Worm (Caenorhabditis elegans) whole organism, early embryonic: ENCODE data around the gene hlh-4.

Source experiments
- B0310.2 ChIP-seq: sonication (generic microtip); optimal IDR thresholded peaks from 2 replicates; lab custom pipeline; 2016; ENCODE audit warnings: mild to moderate bottlenecking, missing genetic modification characterization, missing compliant biosample characterization
- F13C5.2 ChIP-seq: sonication (generic microtip); optimal IDR thresholded peaks from 2 replicates; lab custom pipeline; 2017; ENCODE audit warnings: mild to moderate bottlenecking, missing genetic modification characterization, inconsistent platforms, missing compliant biosample characterization
- aly-1 ChIP-seq: sonication (generic microtip); optimal IDR thresholded peaks from 2 replicates; lab custom pipeline; 2016; ENCODE audit warnings: missing genetic modification characterization, missing compliant biosample characterization
- ama-1 ChIP-seq: fragments of 150-350 bp; optimal IDR thresholded peaks from 2 replicates; lab custom pipeline; 2014
- ceh-36 ChIP-seq: sonication (generic microtip); optimal IDR thresholded peaks from 2 replicates; lab custom pipeline; 2016; ENCODE audit warnings: missing genetic modification characterization, inconsistent platforms, missing compliant biosample characterization
- ets-7 ChIP-seq: sonication (generic microtip); optimal IDR thresholded peaks from 2 replicates; lab custom pipeline; 2016; ENCODE audit warnings: missing genotype, missing genetic modification characterization, missing compliant biosample characterization
- flt-1 ChIP-seq: fragments of 200-800 bp; sonication (Bioruptor generic); IDR thresholded peaks from 2 replicates; pipeline ENCODE4 v1.3.6; 2022; ENCODE audit warnings: missing genetic modification characterization, missing compliant biosample characterization
- hmg-4 ChIP-seq: fragments of 200-800 bp; sonication (Bioruptor generic); optimal IDR thresholded peaks from 2 replicates; lab custom pipeline; 2018; ENCODE audit warnings: mild to moderate bottlenecking, missing genetic modification characterization, missing compliant biosample characterization
- hnd-1 ChIP-seq: sonication (generic microtip); optimal IDR thresholded peaks from 2 replicates; lab custom pipeline; 2016; ENCODE audit warnings: missing genetic modification characterization, missing compliant biosample characterization
- pes-1 ChIP-seq: fragments of 200-800 bp; sonication (Bioruptor generic); IDR thresholded peaks from 2 replicates; pipeline ENCODE4 v1.3.6; 2022; ENCODE audit warnings: missing genetic modification reagents, missing genetic modification characterization, missing compliant biosample characterization
- scrt-1 ChIP-seq: fragments of 200-800 bp; sonication (Bioruptor generic); IDR thresholded peaks from 2 replicates; pipeline ENCODE4 v1.3.6; 2022; ENCODE audit warnings: missing genetic modification characterization, missing compliant biosample characterization
- sea-1 ChIP-seq: fragments of 200-800 bp; sonication (Bioruptor generic); conservative IDR thresholded peaks from 2 replicates; pipeline ENCODE4 v1.3.6; 2022; ENCODE audit warnings: missing genetic modification characterization, missing compliant biosample characterization
- tbx-11 ChIP-seq: fragments of 200-800 bp; sonication (Bioruptor generic); IDR thresholded peaks from 2 replicates; pipeline ENCODE4 v1.3.6; 2022; ENCODE audit warnings: missing genetic modification characterization, missing compliant biosample characterization
- tbx-37 ChIP-seq: fragments of 200-800 bp; sonication (Bioruptor generic); conservative IDR thresholded peaks from 2 replicates; pipeline ENCODE4 v1.3.6; 2022; ENCODE audit warnings: missing genetic modification reagents, missing genetic modification characterization, missing compliant biosample characterization
- tra-4 ChIP-seq: sonication (generic microtip); optimal IDR thresholded peaks from 2 replicates; lab custom pipeline; 2017; ENCODE audit warnings: missing genetic modification characterization, missing compliant biosample characterization

hlh-4 gene

DNA sequence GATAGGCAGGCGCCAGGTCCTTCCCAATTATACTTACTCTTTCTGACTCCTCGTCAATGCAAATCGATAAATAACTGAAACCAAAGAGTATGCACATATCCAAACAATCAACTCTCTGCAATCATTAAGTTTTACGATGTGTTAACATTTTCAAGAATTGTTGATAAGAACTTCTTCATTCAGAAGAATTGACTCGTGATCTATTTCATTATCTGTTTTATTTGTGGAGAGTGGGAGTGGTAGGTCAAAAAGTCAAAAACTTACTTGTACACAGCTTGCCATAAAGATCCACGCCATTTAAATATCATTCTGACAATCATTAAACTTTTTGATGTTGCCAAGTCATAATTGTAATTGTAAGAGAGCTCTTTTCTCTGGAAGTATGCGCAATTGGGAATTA is 49.5 kb downstream of the hlh-4 start:
- TF ChIP-seq tbx-11 (GFP tag; lab: Robert Waterston, UW) (no peak), sea-1 (no peak), hnd-1 (tag; lab: Kevin White, UChicago) (no peak), scrt-1 (GFP tag; lab: Robert Waterston, UW) (no peak), tra-4 (tag; lab: Kevin White, UChicago) (no peak), flt-1 (GFP tag; lab: Robert Waterston, UW) (no peak), ets-7 (tag; lab: Kevin White, UChicago) (no peak), ama-1 (no peak), F13C5.2 (tag; lab: Kevin White, UChicago) (no peak), ceh-36 (no peak), pes-1 (GFP tag; lab: Robert Waterston, UW) (no peak), aly-1 (tag; lab: Kevin White, UChicago) (no peak), hmg-4 (GFP tag; lab: Kevin White, UChicago) (no peak), B0310.2 (no peak), tbx-37 (GFP tag; lab: Robert Waterston, UW) (no peak)
